Fruit fly (Drosophila melanogaster) whole organism, embryonic: Measurements from ENCODE around the gene schlank.
A peak's percentile ranks its signal among the peaks of the same experiment; 100 is the strongest.

Experiments
- Ada2b ChIP-seq: fragments of 200-800 bp; sonication (Bioruptor generic); IDR thresholded peaks from 2 replicates; pipeline ENCODE4 v1.3.6; 2022; ENCODE audit warnings: missing biosample characterization, missing genetic modification characterization
- Atf-2 ChIP-seq: fragments of 200-800 bp; sonication (Bioruptor generic); optimal IDR thresholded peaks from 2 replicates; lab custom pipeline; 2016; ENCODE audit warnings: missing biosample characterization, missing genetic modification characterization
- CG10543 ChIP-seq: fragments of 200-800 bp; sonication (Bioruptor generic); optimal IDR thresholded peaks from 3 replicates; lab custom pipeline; 2017; ENCODE audit warnings: missing biosample characterization, mild to moderate bottlenecking, missing genetic modification characterization, moderate library complexity
- CG12744 ChIP-seq: fragments of 200-800 bp; sonication (Bioruptor generic); optimal IDR thresholded peaks from 2 replicates; lab custom pipeline; 2016; ENCODE audit warnings: missing biosample characterization, missing genetic modification characterization
- CG13424 ChIP-seq: fragments of 200-800 bp; sonication (Bioruptor generic); optimal IDR thresholded peaks from 2 replicates; lab custom pipeline; 2019; ENCODE audit warnings: missing biosample characterization, mild to moderate bottlenecking, missing genetic modification characterization, moderate library complexity
- CG15514 ChIP-seq: fragments of 200-800 bp; sonication (Bioruptor generic); optimal IDR thresholded peaks from 3 replicates; lab custom pipeline; 2017; ENCODE audit warnings: missing biosample characterization, missing genetic modification characterization, mild to moderate bottlenecking, moderate library complexity, missing genetic modification reagents
- CG16813 ChIP-seq: fragments of 200-800 bp; sonication (Bioruptor generic); IDR thresholded peaks from 3 replicates; pipeline ENCODE4 v1.3.6; 2022; ENCODE audit warnings: missing biosample characterization, missing genetic modification characterization; ENCODE audit not compliant: partially characterized antibody
- CG17186 ChIP-seq: fragments of 200-800 bp; sonication (Bioruptor generic); optimal IDR thresholded peaks from 3 replicates; lab custom pipeline; 2017; ENCODE audit warnings: missing biosample characterization, missing genetic modification reagents, missing genetic modification characterization
- CG17359 ChIP-seq: fragments of 200-800 bp; sonication (Bioruptor generic); optimal IDR thresholded peaks from 3 replicates; lab custom pipeline; 2018; ENCODE audit warnings: missing biosample characterization, mild to moderate bottlenecking, missing genetic modification characterization, moderate library complexity
- CG2120 ChIP-seq: fragments of 200-800 bp; sonication (Bioruptor generic); optimal IDR thresholded peaks from 3 replicates; lab custom pipeline; 2016; ENCODE audit warnings: missing biosample characterization, missing genetic modification characterization
- CG3163 ChIP-seq: fragments of 200-800 bp; sonication (Bioruptor generic); optimal IDR thresholded peaks from 3 replicates; lab custom pipeline; 2016; ENCODE audit warnings: missing biosample characterization, missing genetic modification characterization
- CG32532 ChIP-seq: fragments of 200-800 bp; sonication (Bioruptor generic); IDR thresholded peaks from 2 replicates; pipeline ENCODE4 v1.3.6; 2022; ENCODE audit warnings: missing biosample characterization, missing genetic modification characterization
- CG3838 ChIP-seq: fragments of 200-800 bp; sonication (Bioruptor generic); optimal IDR thresholded peaks from 3 replicates; lab custom pipeline; 2016; ENCODE audit warnings: missing biosample characterization, missing genetic modification characterization
- CG42726 ChIP-seq: fragments of 200-800 bp; sonication (Bioruptor generic); IDR thresholded peaks from 2 replicates; pipeline ENCODE4 v1.3.6; 2022; ENCODE audit warnings: missing biosample characterization, missing genetic modification characterization; ENCODE audit not compliant: partially characterized antibody
- CG4854 ChIP-seq: fragments of 200-800 bp; sonication (Bioruptor generic); optimal IDR thresholded peaks from 2 replicates; lab custom pipeline; 2016; ENCODE audit warnings: missing biosample characterization, missing genetic modification characterization, inconsistent platforms
- CG7271 ChIP-seq: fragments of 200-800 bp; sonication (Bioruptor generic); optimal IDR thresholded peaks from 2 replicates; lab custom pipeline; 2018; ENCODE audit warnings: missing biosample characterization, mild to moderate bottlenecking, missing genetic modification characterization, moderate library complexity
- CG9215 ChIP-seq: fragments of 200-800 bp; sonication (Bioruptor generic); IDR thresholded peaks from 2 replicates; pipeline ENCODE4 v1.3.6; 2022; ENCODE audit warnings: missing biosample characterization, missing genetic modification characterization
- CG9797 ChIP-seq: fragments of 200-800 bp; sonication (Bioruptor generic); optimal IDR thresholded peaks from 3 replicates; lab custom pipeline; 2018; ENCODE audit warnings: missing biosample characterization, mild to moderate bottlenecking, missing genetic modification characterization
- Camta ChIP-seq: fragments of 200-800 bp; sonication (Bioruptor generic); optimal IDR thresholded peaks from 2 replicates; lab custom pipeline; 2016; ENCODE audit warnings: missing biosample characterization, missing genetic modification characterization
- Dfd ChIP-seq, 2 experiments: fragments of >200 bp; optimal IDR thresholded peaks; 2 replicates each; lab custom pipeline; 2017; ENCODE audit warnings: missing biosample characterization in 2 of 2, missing genetic modification characterization in 2 of 2
- Doc3 ChIP-seq: fragments of 200-800 bp; sonication (Bioruptor generic); IDR thresholded peaks from 3 replicates; pipeline ENCODE4 v1.3.6; 2022; ENCODE audit warnings: missing biosample characterization, missing genetic modification characterization; ENCODE audit not compliant: partially characterized antibody
- Dp ChIP-seq: fragments of 200-800 bp; sonication (Bioruptor generic); optimal IDR thresholded peaks from 2 replicates; lab custom pipeline; 2018; ENCODE audit warnings: missing biosample characterization, mild to moderate bottlenecking, missing genetic modification characterization, moderate library complexity
- E2f2 ChIP-seq: fragments of 200-800 bp; sonication (Bioruptor generic); IDR thresholded peaks from 2 replicates; pipeline ENCODE4 v1.3.6; 2022; ENCODE audit warnings: missing biosample characterization, missing genetic modification characterization
- Eip74EF ChIP-seq, 2 experiments: fragments of 200-800 bp in 1 of 2; fragments of >200 bp in 1 of 2; sonication (Bioruptor generic) in 1 of 2; optimal IDR thresholded peaks; 2 replicates each; lab custom pipeline; 2017 to 2019; ENCODE audit warnings: missing biosample characterization in 2 of 2, missing genetic modification characterization in 2 of 2, mild to moderate bottlenecking in 1 of 2, moderate library complexity in 1 of 2
- Ets97D ChIP-seq: fragments of 200-800 bp; sonication (Bioruptor generic); optimal IDR thresholded peaks from 3 replicates; lab custom pipeline; 2016; ENCODE audit warnings: missing biosample characterization, missing genetic modification characterization
- GATAe ChIP-seq: fragments of 200-800 bp; sonication (Bioruptor generic); conservative IDR thresholded peaks from 2 replicates; pipeline ENCODE4 v1.3.6; 2022; ENCODE audit warnings: missing biosample characterization, missing genetic modification characterization
- Hr39 ChIP-seq: fragments of >200 bp; optimal IDR thresholded peaks from 2 replicates; lab custom pipeline; 2017
- Hsf ChIP-seq: fragments of 200-800 bp; sonication (Bioruptor generic); optimal IDR thresholded peaks from 3 replicates; lab custom pipeline; 2016; ENCODE audit warnings: missing biosample characterization, missing genetic modification characterization
- Lpt ChIP-seq: fragments of >200 bp; optimal IDR thresholded peaks from 2 replicates; lab custom pipeline; 2018; ENCODE audit warnings: missing biosample characterization, missing genetic modification characterization
- Max ChIP-seq: fragments of 200-800 bp; sonication (Bioruptor generic); optimal IDR thresholded peaks from 2 replicates; lab custom pipeline; 2016; ENCODE audit warnings: missing biosample characterization, mild to moderate bottlenecking, missing genetic modification characterization
- Oaz ChIP-seq: fragments of 200-800 bp; sonication (Bioruptor generic); IDR thresholded peaks from 2 replicates; pipeline ENCODE4 v1.3.6; 2022; ENCODE audit warnings: missing biosample characterization, missing genetic modification characterization
- Oli ChIP-seq: fragments of 200-800 bp; sonication (Bioruptor generic); optimal IDR thresholded peaks from 2 replicates; lab custom pipeline; 2018; ENCODE audit warnings: missing biosample characterization, mild to moderate bottlenecking, missing genetic modification characterization, moderate library complexity
- Sin3A ChIP-seq: fragments of >200 bp; optimal IDR thresholded peaks from 2 replicates; lab custom pipeline; 2018
- Sry-β ChIP-seq: fragments of 200-800 bp; sonication (Bioruptor generic); optimal IDR thresholded peaks from 2 replicates; lab custom pipeline; 2018; ENCODE audit warnings: missing biosample characterization, mild to moderate bottlenecking, missing genetic modification characterization, moderate library complexity
- Xbp1 ChIP-seq: fragments of 200-800 bp; sonication (Bioruptor generic); optimal IDR thresholded peaks from 3 replicates; lab custom pipeline; 2016; ENCODE audit warnings: missing biosample characterization, mild to moderate bottlenecking, missing genetic modification characterization
- ase ChIP-seq: fragments of 200-800 bp; sonication (Bioruptor generic); IDR thresholded peaks from 3 replicates; pipeline ENCODE4 v1.3.6; 2022; ENCODE audit warnings: missing biosample characterization, missing genetic modification characterization
- bab2 ChIP-seq: fragments of 200-800 bp; sonication (Bioruptor generic); optimal IDR thresholded peaks from 2 replicates; lab custom pipeline; 2016; ENCODE audit warnings: missing biosample characterization, missing genetic modification characterization
- chif ChIP-seq, 2 experiments: fragments of 200-800 bp; sonication (Bioruptor generic); optimal IDR thresholded peaks; 3 replicates each; lab custom pipeline; 2016; ENCODE audit warnings: missing biosample characterization in 2 of 2, missing genetic modification characterization in 2 of 2
- esg ChIP-seq: fragments of 200-800 bp; sonication (Bioruptor generic); conservative IDR thresholded peaks from 2 replicates; pipeline ENCODE4 v1.3.6; 2022; ENCODE audit warnings: missing biosample characterization, missing genetic modification characterization
- fd3F ChIP-seq: fragments of 200-800 bp; sonication (Bioruptor generic); optimal IDR thresholded peaks from 2 replicates; lab custom pipeline; 2018; ENCODE audit warnings: missing biosample characterization, mild to moderate bottlenecking, missing genetic modification characterization, moderate library complexity
- gcm ChIP-seq: fragments of 200-800 bp; sonication (Bioruptor generic); optimal IDR thresholded peaks from 2 replicates; lab custom pipeline; 2019; ENCODE audit warnings: missing biosample characterization, mild to moderate bottlenecking, missing genetic modification characterization, moderate library complexity
- luna ChIP-seq: fragments of 200-800 bp; sonication (Bioruptor generic); optimal IDR thresholded peaks from 2 replicates; lab custom pipeline; 2016; ENCODE audit warnings: missing biosample characterization, missing genetic modification characterization
- odd ChIP-seq: fragments of 200-800 bp; sonication (Bioruptor generic); optimal IDR thresholded peaks from 2 replicates; lab custom pipeline; 2017; ENCODE audit warnings: missing biosample characterization, mild to moderate bottlenecking, missing genetic modification characterization
- pum ChIP-seq: fragments of 200-800 bp; sonication (Bioruptor generic); optimal IDR thresholded peaks from 2 replicates; lab custom pipeline; 2016; ENCODE audit warnings: missing biosample characterization, missing genetic modification characterization
- schlank ChIP-seq: fragments of 200-800 bp; sonication (Bioruptor generic); optimal IDR thresholded peaks from 2 replicates; lab custom pipeline; 2018; ENCODE audit warnings: missing biosample characterization, mild to moderate bottlenecking, missing genetic modification characterization
- tgo ChIP-seq: fragments of 200-800 bp; sonication (Bioruptor generic); IDR thresholded peaks from 3 replicates; pipeline ENCODE4 v1.3.6; 2022; ENCODE audit warnings: missing biosample characterization, missing genetic modification characterization
- unc-4 ChIP-seq: fragments of 200-800 bp; sonication (Bioruptor generic); IDR thresholded peaks from 2 replicates; pipeline ENCODE4 v1.3.6; 2022; ENCODE audit warnings: missing biosample characterization, missing genetic modification characterization; ENCODE audit not compliant: partially characterized antibody
- z ChIP-seq: fragments of 200-800 bp; sonication (Bioruptor generic); IDR thresholded peaks from 3 replicates; pipeline ENCODE4 v1.3.6; 2022; ENCODE audit warnings: missing biosample characterization, missing genetic modification characterization
- zfh2 ChIP-seq: fragments of 200-800 bp; sonication (Bioruptor generic); optimal IDR thresholded peaks from 2 replicates; lab custom pipeline; 2016; ENCODE audit warnings: missing biosample characterization, missing genetic modification characterization

schlank gene

dm6 chrX:6224225-6225190 lies 42.5 kb downstream of the schlank start, which contains the start of gene sqh (continued):
- TF ChIP-seq Dp (no peak), Ets97D (GFP tag; lab: Kevin White, UChicago) (no peak), Xbp1 (GFP tag; lab: Kevin White, UChicago) (peak; percentile 84), ase (GFP tag; lab: Robert Waterston, UW) (peak; percentile 80), CG3838 (GFP tag; lab: Kevin White, UChicago) (no peak), GATAe (GFP tag; lab: Robert Waterston, UW) (peak; percentile 83), CG12744 (GFP tag; lab: Kevin White, UChicago) (peak; percentile 44), Ada2b (GFP tag; lab: Robert Waterston, UW) (peak; percentile 87), luna (no peak), CG9215 (GFP tag; lab: Robert Waterston, UW) (peak; percentile 91), CG16813 (GFP tag; lab: Robert Waterston, UW) (no peak), pum (GFP tag; lab: Kevin White, UChicago) (peak; percentile 35), Sry-β (GFP tag; lab: Kevin White, UChicago) (peak; percentile 28), E2f2 (GFP tag; lab: Robert Waterston, UW) (peak; percentile 71), CG17186 (GFP tag; lab: Kevin White, UChicago) (peak; percentile 24), odd (GFP tag; lab: Kevin White, UChicago) (peak; percentile 92), CG10543 (GFP tag; lab: Kevin White, UChicago) (peak; percentile 93), Oaz (GFP tag; lab: Robert Waterston, UW) (peak; percentile 82), Atf-2 (peak; percentile 24), chif (GFP tag; optimal IDR thresholded peaks at IDR 0.05; lab: Kevin White, UChicago) (peak; percentile 30 to 61), Camta (GFP tag; lab: Kevin White, UChicago) (peak; percentile 20), CG13424 (tag; lab: Kevin White, UChicago) (peak; percentile 92), CG15514 (GFP tag; lab: Kevin White, UChicago) (peak; percentile 68), z (GFP tag; lab: Robert Waterston, UW) (peak; percentile 93), Sin3A (lab: Kevin White, UChicago) (no peak), CG32532 (GFP tag; lab: Robert Waterston, UW) (peak; percentile 92), esg (GFP tag; lab: Robert Waterston, UW) (peak; percentile 85), Eip74EF (GFP tag; optimal IDR thresholded peaks at IDR 0.05; lab: Kevin White, UChicago) (peak in 1 of 2 experiments; percentile 88), CG9797 (GFP tag; lab: Kevin White, UChicago) (no peak), Hsf (GFP tag; lab: Kevin White, UChicago) (peak; percentile 76), Lpt (GFP tag; lab: Kevin White, UChicago) (no peak), CG7271 (tag; lab: Kevin White, UChicago) (no peak), Doc3 (GFP tag; lab: Robert Waterston, UW) (no peak), CG17359 (tag; lab: Kevin White, UChicago) (peak; percentile 82), schlank (tag; lab: Kevin White, UChicago) (peak; percentile 73), zfh2 (GFP tag; lab: Kevin White, UChicago) (peak; percentile 49), CG3163 (GFP tag; lab: Kevin White, UChicago) (no peak), tgo (peak; percentile 91), CG42726 (GFP tag; lab: Robert Waterston, UW) (no peak), Hr39 (no peak), bab2 (GFP tag; lab: Kevin White, UChicago) (peak; percentile 23), gcm (peak; percentile 82), Oli (tag; lab: Kevin White, UChicago) (peak; percentile 90), fd3F (GFP tag; lab: Kevin White, UChicago) (peak; percentile 85), CG4854 (GFP tag; lab: Kevin White, UChicago) (peak; percentile 46), Max (GFP tag; lab: Kevin White, UChicago) (peak; percentile 71), unc-4 (GFP tag; lab: Robert Waterston, UW) (no peak), CG2120 (peak; percentile 83), Dfd (GFP tag; optimal IDR thresholded peaks at IDR 0.05; lab: Kevin White, UChicago) (no peak)
